Fruit fly (Drosophila melanogaster): Measurements from ENCODE around the gene KaiR1D.

The KaiR1D gene

dm6 chr3R:20821815-20822375, 44.1 kb downstream of the KaiR1D start, which contains the start of the genes CG17271 and RpS20 (continued):
- peak; percentile 50 for TF ChIP-seq mirr (GFP tag; optimal IDR thresholded peaks at IDR 0.05)
- TF ChIP-seq wdn (GFP tag; IDR thresholded peaks at IDR 0.05) = peak; percentile 80
- TF ChIP-seq vnd (GFP tag; IDR thresholded peaks at IDR 0.05; ENCODE audit: partially characterized antibody) = no peak
- peak; percentile 93 for TF ChIP-seq gro (GFP tag; optimal IDR thresholded peaks at IDR 0.05)
- TF ChIP-seq odd (GFP tag; optimal IDR thresholded peaks at IDR 0.05) = peak; percentile 67
- no peak for TF ChIP-seq CG34224 (GFP tag; IDR thresholded peaks at IDR 0.05; ENCODE audit: partially characterized antibody)
- peak; percentile 95 for TF ChIP-seq zfh2 (GFP tag; optimal IDR thresholded peaks at IDR 0.05)
- TF ChIP-seq crol (GFP tag; IDR thresholded peaks at IDR 0.05) = 0 out of 2 replicates have a peak, but pooled peaks have one; percentile 20
- TF ChIP-seq sug (tag; optimal IDR thresholded peaks at IDR 0.05) = peak; percentile 90
- peak; percentile 86 for TF ChIP-seq CG12104 (GFP tag; optimal IDR thresholded peaks at IDR 0.05)
- peak; percentile 95 for TF ChIP-seq vvl (GFP tag; IDR thresholded peaks at IDR 0.05)
- TF ChIP-seq oc (tag; optimal IDR thresholded peaks at IDR 0.05) = peak; percentile 75
- 0 out of 2 replicates have a peak, but pooled peaks have one; percentile 16 for TF ChIP-seq inv (GFP tag; IDR thresholded peaks at IDR 0.05; ENCODE audit: partially characterized antibody)
- TF ChIP-seq wor (GFP tag; IDR thresholded peaks at IDR 0.05) = peak; percentile 69
- peak; percentile 87 for TF ChIP-seq CG8388 (GFP tag; optimal IDR thresholded peaks at IDR 0.05)
- peak; percentile 62 for TF ChIP-seq CG4707 (GFP tag; optimal IDR thresholded peaks at IDR 0.05)
- TF ChIP-seq tup (GFP tag; optimal IDR thresholded peaks at IDR 0.05) = peak; percentile 94
- TF ChIP-seq CG17802 (tag; optimal IDR thresholded peaks at IDR 0.05) = peak; percentile 78
- TF ChIP-seq eyg (GFP tag; optimal IDR thresholded peaks at IDR 0.05) = peak; percentile 93
- peak; percentile 88 for TF ChIP-seq Aef1 (GFP tag; IDR thresholded peaks at IDR 0.05)
- peak; percentile 86 for TF ChIP-seq CG10979 (tag; optimal IDR thresholded peaks at IDR 0.05)
- TF ChIP-seq CG18476 (GFP tag; optimal IDR thresholded peaks at IDR 0.05) = peak; percentile 86
- TF ChIP-seq CG12236 (GFP tag; optimal IDR thresholded peaks at IDR 0.05) = peak; percentile 72
- peak; percentile 91 for TF ChIP-seq zfh1 (GFP tag; IDR thresholded peaks at IDR 0.05)
- peak; percentile 96 for TF ChIP-seq CG8944 (GFP tag; optimal IDR thresholded peaks at IDR 0.05)
- peak; percentile 90 for TF ChIP-seq luna (GFP tag; optimal IDR thresholded peaks at IDR 0.05)
- TF ChIP-seq stwl (tag; optimal IDR thresholded peaks at IDR 0.05) = peak; percentile 68
- TF ChIP-seq CG17829 (tag; optimal IDR thresholded peaks at IDR 0.05) = peak; percentile 88
- TF ChIP-seq nerfin-1 (tag; optimal IDR thresholded peaks at IDR 0.05) = peak; percentile 83
- no peak for TF ChIP-seq ato (GFP tag; IDR thresholded peaks at IDR 0.05; ENCODE audit: partially characterized antibody)
- peak; percentile 90 for TF ChIP-seq Atf3 (GFP tag; optimal IDR thresholded peaks at IDR 0.05)
- peak; percentile 13; the same call in 1 of the 2 replicates for TF ChIP-seq CG5953 (GFP tag; IDR thresholded peaks at IDR 0.05)
- peak; percentile 36 for TF ChIP-seq CG13287 (GFP tag; IDR thresholded peaks at IDR 0.05; ENCODE audit: partially characterized antibody)
- TF ChIP-seq CG8290 (GFP tag; optimal IDR thresholded peaks at IDR 0.05) = peak; percentile 93
- peak; percentile 71 to 75 for TF ChIP-seq CG8290 (tag; optimal IDR thresholded peaks at IDR 0.05)
- TF ChIP-seq sens (GFP tag) = peak; percentile 99
- peak; percentile 14 to 67 for TF ChIP-seq tll (GFP tag; optimal IDR thresholded peaks at IDR 0.05)

dm6 chr3R:20818689-20819088, 47.3 kb downstream of the KaiR1D start, which contains the start of gene CG17270:
CG17270 (minus strand) TSS chr3R:20818929.
- no peak for TF ChIP-seq BtbVII (GFP tag; optimal IDR thresholded peaks at IDR 0.05)
- TF ChIP-seq CG1024 (GFP tag; IDR thresholded peaks at IDR 0.05) = no peak
- no peak for TF ChIP-seq Mes4 (GFP tag; optimal IDR thresholded peaks at IDR 0.05)
- TF ChIP-seq exex (tag; optimal IDR thresholded peaks at IDR 0.05) = no peak
- TF ChIP-seq CG15073 (GFP tag; optimal IDR thresholded peaks at IDR 0.05) = no peak
- TF ChIP-seq Ets65A (GFP tag) = peak; percentile 4
- TF ChIP-seq CG7372 (GFP tag; IDR thresholded peaks at IDR 0.05) = peak; percentile 75
- TF ChIP-seq CG9797 (GFP tag; optimal IDR thresholded peaks at IDR 0.05) = no peak
- no peak for TF ChIP-seq CG18262 (tag; optimal IDR thresholded peaks at IDR 0.05)
- TF ChIP-seq ind (GFP tag; optimal IDR thresholded peaks at IDR 0.05) = no peak
- 0 out of 3 replicates have a peak, but pooled peaks have one; percentile 17 for TF ChIP-seq ci (GFP tag; IDR thresholded peaks at IDR 0.05)
- TF ChIP-seq Atf-2 (GFP tag; optimal IDR thresholded peaks at IDR 0.05) = no peak
- peak; percentile 35 for TF ChIP-seq sug (tag; optimal IDR thresholded peaks at IDR 0.05)
- TF ChIP-seq jigr1 (GFP tag; IDR thresholded peaks at IDR 0.05) = no peak
- TF ChIP-seq CG11696 (GFP tag; IDR thresholded peaks at IDR 0.05) = no peak
- TF ChIP-seq CG12104 (GFP tag; optimal IDR thresholded peaks at IDR 0.05) = no peak

Measured in whole organism, embryonic.